Worm (Caenorhabditis elegans) whole organism, L4/young adult: Measurements from ENCODE around the gene hat-1.

Experiments used
- W03F9.2 ChIP-seq: fragments of 150-350 bp; optimal IDR thresholded peaks from 2 replicates; lab custom pipeline; 2014; ENCODE audit warnings: missing biosample characterization, missing genetic modification characterization
- dao-5 ChIP-seq: sonication (generic microtip); optimal IDR thresholded peaks from 2 replicates; lab custom pipeline; 2016; ENCODE audit warnings: missing genotype, missing genetic modification characterization, moderate library complexity, missing compliant biosample characterization
- him-1 ChIP-seq: sonication (generic microtip); optimal IDR thresholded peaks from 2 replicates; lab custom pipeline; 2016; ENCODE audit warnings: missing genotype, missing genetic modification reagents, missing genetic modification characterization, missing compliant biosample characterization

Gene hat-1

ce11 chrIII:10359916-10360315 is 47.1 kb downstream of the hat-1 start:
- TF ChIP-seq dao-5 = no peak
- no peak for TF ChIP-seq him-1 (tag; lab: Kevin White, UChicago)
- no peak for TF ChIP-seq W03F9.2 (tag; lab: Kevin White, UChicago)

DNA sequence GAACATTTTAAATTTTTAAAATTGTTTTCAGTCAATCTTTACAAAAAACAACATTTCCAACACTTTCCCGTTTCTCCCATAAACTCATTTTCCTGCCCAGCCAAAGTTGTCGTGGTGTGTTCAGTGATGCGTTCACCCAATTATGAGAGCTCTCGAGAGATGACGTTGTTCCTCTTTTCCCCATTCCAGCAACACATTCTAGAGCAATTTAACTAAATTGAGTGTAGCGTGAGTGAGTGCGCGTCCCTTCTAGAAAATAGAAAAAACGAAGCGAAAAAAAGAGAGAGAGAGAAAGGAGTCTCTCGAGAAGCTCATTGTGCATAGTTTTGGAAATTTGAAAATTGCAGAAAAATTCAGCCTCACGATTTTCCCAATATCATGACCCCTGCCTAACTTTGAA is 48.3 kb downstream of the hat-1 start:
- no peak for TF ChIP-seq W03F9.2 (tag; lab: Kevin White, UChicago)
- no peak for TF ChIP-seq him-1 (tag; lab: Kevin White, UChicago)
- no peak for TF ChIP-seq dao-5

- peak; percentile 57 for TF ChIP-seq W03F9.2 (tag; lab: Kevin White, UChicago)
- TF ChIP-seq dao-5 = no peak
Measured at ce11 chrIII:10357598-10358186, 49.4 kb downstream of the hat-1 start, which contains the start of gene umps-1. TSS of gene umps-1 (minus strand) at chrIII:10357648.

- TF ChIP-seq him-1 (tag; lab: Kevin White, UChicago) (no peak), dao-5 (no peak), W03F9.2 (tag; lab: Kevin White, UChicago) (no peak)
Measured at ce11 chrIII:10355382-10355781, 51.7 kb downstream of the hat-1 start, which contains the start of gene spp-1. TSS of gene spp-1 (minus strand) at chrIII:10355668.
